Fruit fly (Drosophila melanogaster) whole organism, adult: ENCODE results near the gene CG17260.

Experiments
- CG14711 ChIP-seq: fragments of 200-800 bp; sonication (Bioruptor generic); optimal IDR thresholded peaks from 2 replicates; lab custom pipeline; 2018; ENCODE audit warnings: missing biosample characterization, mild to moderate bottlenecking, missing genetic modification characterization, moderate library complexity
- CG1620 ChIP-seq: fragments of 200-800 bp; sonication (Bioruptor generic); optimal IDR thresholded peaks from 2 replicates; lab custom pipeline; 2016; ENCODE audit warnings: missing biosample characterization, missing genetic modification characterization
- CG33017 ChIP-seq: fragments of 200-800 bp; sonication (Bioruptor generic); optimal IDR thresholded peaks from 2 replicates; lab custom pipeline; 2018; ENCODE audit warnings: missing biosample characterization, mild to moderate bottlenecking, missing genetic modification characterization, moderate library complexity
- CG7101 ChIP-seq: fragments of 200-800 bp; sonication (Bioruptor generic); optimal IDR thresholded peaks from 2 replicates; lab custom pipeline; 2018; ENCODE audit warnings: missing biosample characterization, mild to moderate bottlenecking, missing genetic modification characterization, moderate library complexity
- Clk ChIP-seq: fragments of 200-800 bp; sonication (Bioruptor generic); optimal IDR thresholded peaks from 2 replicates; lab custom pipeline; 2017; ENCODE audit warnings: missing biosample characterization, missing genetic modification characterization
- Crg-1 ChIP-seq: fragments of 200-800 bp; sonication (Bioruptor generic); optimal IDR thresholded peaks from 2 replicates; lab custom pipeline; 2016; ENCODE audit warnings: missing biosample characterization, missing genetic modification characterization
- Hr96 ChIP-seq: fragments of 200-800 bp; sonication (Bioruptor generic); optimal IDR thresholded peaks from 2 replicates; lab custom pipeline; 2016; ENCODE audit warnings: missing biosample characterization, missing genetic modification characterization
- bab1 ChIP-seq: fragments of 200-800 bp; sonication (Bioruptor generic); optimal IDR thresholded peaks from 3 replicates; lab custom pipeline; 2019; ENCODE audit warnings: missing biosample characterization, mild to moderate bottlenecking, missing genetic modification characterization, moderate library complexity
- cic ChIP-seq: fragments of 200-800 bp; sonication (Bioruptor generic); optimal IDR thresholded peaks from 2 replicates; lab custom pipeline; 2017; ENCODE audit warnings: missing biosample characterization, mild to moderate bottlenecking, missing genetic modification characterization, moderate library complexity
- kay ChIP-seq: fragments of 200-800 bp; sonication (Bioruptor generic); peaks from one replicate; lab custom pipeline; 2016; ENCODE audit warnings: missing biosample characterization, missing genetic modification characterization, borderline replicate concordance
- ovo ChIP-seq: fragments of 200-800 bp; sonication (Bioruptor generic); optimal IDR thresholded peaks from 2 replicates; lab custom pipeline; 2016; ENCODE audit warnings: missing biosample characterization, missing genetic modification characterization
- pad ChIP-seq: fragments of 200-800 bp; sonication (Bioruptor generic); optimal IDR thresholded peaks from 3 replicates; lab custom pipeline; 2017; ENCODE audit warnings: missing biosample characterization, missing genetic modification characterization, mild to moderate bottlenecking, moderate library complexity, missing genetic modification reagents
- tj ChIP-seq: fragments of 200-800 bp; sonication (Bioruptor generic); optimal IDR thresholded peaks from 3 replicates; lab custom pipeline; 2017; ENCODE audit warnings: missing biosample characterization, mild to moderate bottlenecking, missing genetic modification characterization, moderate library complexity
- toe ChIP-seq: fragments of 200-800 bp; sonication (Bioruptor generic); optimal IDR thresholded peaks from 2 replicates; lab custom pipeline; 2016; ENCODE audit warnings: missing biosample characterization, missing genetic modification characterization

DNA sequence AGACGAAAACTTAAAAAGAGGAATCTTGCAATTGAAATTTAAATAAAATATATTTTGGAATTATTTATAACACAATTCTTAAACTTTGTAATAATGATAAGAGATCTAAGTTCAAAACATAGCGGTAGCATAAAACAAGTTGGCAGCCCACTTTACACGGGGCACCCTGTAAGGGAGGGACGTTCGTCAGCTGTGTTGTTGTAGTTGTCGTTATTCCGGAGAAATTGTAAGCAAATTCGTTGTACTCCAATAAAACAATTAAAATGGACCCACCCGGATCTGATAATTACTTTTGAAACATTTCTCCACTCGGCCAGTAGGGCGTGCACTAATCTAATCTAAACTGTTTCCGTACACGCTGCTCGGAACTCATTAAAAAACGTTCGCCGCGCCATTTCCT lies 6.7 kb upstream of the CG17260 start, which contains the start of gene GABPI:
- TF ChIP-seq Hr96: no peak
- TF ChIP-seq CG14711: no peak
- no peak for TF ChIP-seq CG1620
- TF ChIP-seq tj (GFP tag; lab: Kevin White, UChicago): no peak
- no peak for TF ChIP-seq CG33017 (tag; lab: Kevin White, UChicago)
- TF ChIP-seq kay (GFP tag; lab: Kevin White, UChicago): no peak
- TF ChIP-seq Clk: no peak
- no peak for TF ChIP-seq toe (GFP tag; lab: Kevin White, UChicago)
- TF ChIP-seq pad (GFP tag; lab: Kevin White, UChicago): no peak
- peak; percentile 27 for TF ChIP-seq CG7101
- no peak for TF ChIP-seq cic (GFP tag; lab: Kevin White, UChicago)
- peak; percentile 29 for TF ChIP-seq ovo (GFP tag; lab: Kevin White, UChicago)
- peak; percentile 56 for TF ChIP-seq bab1 (GFP tag; lab: Kevin White, UChicago)
- TF ChIP-seq Crg-1 (GFP tag; lab: Kevin White, UChicago): peak; percentile 65
